Fruit fly (Drosophila melanogaster) whole organism, embryonic: ENCODE results near the gene Vti1a.

Source experiments
- Abd-B ChIP-seq: fragments of 200-800 bp; sonication (Bioruptor generic); optimal IDR thresholded peaks from 2 replicates; lab custom pipeline; 2018; ENCODE audit warnings: missing biosample characterization, mild to moderate bottlenecking, missing genetic modification characterization, moderate library complexity
- Awh ChIP-seq: fragments of 200-800 bp; sonication (Bioruptor generic); IDR thresholded peaks from 2 replicates; pipeline ENCODE4, ENCODE4 v1.3.6; 2022; ENCODE audit warnings: missing biosample characterization, missing genetic modification characterization
- BtbVII ChIP-seq: fragments of 200-800 bp; sonication (Bioruptor generic); optimal IDR thresholded peaks from 3 replicates; lab custom pipeline; 2017; ENCODE audit warnings: missing biosample characterization, mild to moderate bottlenecking, missing genetic modification characterization
- CG10366 ChIP-seq: fragments of 200-800 bp; sonication (Bioruptor generic); IDR thresholded peaks from 2 replicates; pipeline ENCODE4 v1.3.6; 2022; ENCODE audit warnings: missing biosample characterization, missing genetic modification characterization
- CG10654 ChIP-seq: fragments of 200-800 bp; sonication (Bioruptor generic); optimal IDR thresholded peaks from 2 replicates; lab custom pipeline; 2016; ENCODE audit warnings: missing biosample characterization, missing genetic modification characterization
- CG12104 ChIP-seq: fragments of 200-800 bp; sonication (Bioruptor generic); optimal IDR thresholded peaks from 3 replicates; lab custom pipeline; 2016; ENCODE audit warnings: missing biosample characterization, missing genetic modification characterization
- CG12659 ChIP-seq: fragments of 200-800 bp; sonication (Bioruptor generic); optimal IDR thresholded peaks from 3 replicates; lab custom pipeline; 2017; ENCODE audit warnings: mild to moderate bottlenecking, missing biosample characterization, missing genetic modification reagents, missing genetic modification characterization
- CG13296 ChIP-seq: fragments of 200-800 bp; sonication (Bioruptor generic); optimal IDR thresholded peaks from 3 replicates; lab custom pipeline; 2018; ENCODE audit warnings: missing biosample characterization, mild to moderate bottlenecking, missing genetic modification characterization
- CG13775 ChIP-seq: fragments of 200-800 bp; sonication (Bioruptor generic); optimal IDR thresholded peaks from 3 replicates; lab custom pipeline; 2017; ENCODE audit warnings: missing biosample characterization, mild to moderate bottlenecking, missing genetic modification characterization
- CG18262 ChIP-seq: fragments of 200-800 bp; optimal IDR thresholded peaks from 3 replicates; lab custom pipeline; 2019; ENCODE audit warnings: missing biosample characterization, mild to moderate bottlenecking, missing genetic modification characterization, moderate library complexity
- CG2116 ChIP-seq: fragments of 200-800 bp; sonication (Bioruptor generic); optimal IDR thresholded peaks from 3 replicates; lab custom pipeline; 2018; ENCODE audit warnings: missing biosample characterization, mild to moderate bottlenecking, missing genetic modification characterization
- CG32772 ChIP-seq: fragments of 200-800 bp; sonication (Bioruptor generic); IDR thresholded peaks from 2 replicates; pipeline ENCODE4 v1.3.6; 2022; ENCODE audit warnings: missing biosample characterization, missing genetic modification characterization
- CG3281 ChIP-seq: fragments of 200-800 bp; sonication (Bioruptor generic); optimal IDR thresholded peaks from 3 replicates; lab custom pipeline; 2017; ENCODE audit warnings: missing biosample characterization, mild to moderate bottlenecking, missing genetic modification characterization
- CG34224 ChIP-seq: fragments of 200-800 bp; sonication (Bioruptor generic); IDR thresholded peaks from 3 replicates; pipeline ENCODE4 v1.3.6; 2022; ENCODE audit warnings: missing biosample characterization, missing genetic modification characterization; ENCODE audit not compliant: partially characterized antibody
- CG4328 ChIP-seq: fragments of 200-800 bp; sonication (Bioruptor generic); optimal IDR thresholded peaks from 3 replicates; lab custom pipeline; 2017; ENCODE audit warnings: missing biosample characterization, missing genetic modification reagents, missing genetic modification characterization
- CG43689 ChIP-seq: fragments of 200-800 bp; sonication (Bioruptor generic); IDR thresholded peaks from 2 replicates; pipeline ENCODE4 v1.3.6; 2022; ENCODE audit warnings: missing biosample characterization, missing genetic modification characterization
- CG4820 ChIP-seq: fragments of 200-800 bp; sonication (Bioruptor generic); optimal IDR thresholded peaks from 3 replicates; lab custom pipeline; 2016; ENCODE audit warnings: missing biosample characterization, missing genetic modification characterization
- CG7357 ChIP-seq: fragments of 200-800 bp; sonication (Bioruptor generic); IDR thresholded peaks from 3 replicates; pipeline ENCODE4 v1.3.6; 2022; ENCODE audit warnings: missing biosample characterization, missing genetic modification characterization
- CG9215 ChIP-seq: fragments of 200-800 bp; sonication (Bioruptor generic); IDR thresholded peaks from 2 replicates; pipeline ENCODE4 v1.3.6; 2022; ENCODE audit warnings: missing biosample characterization, missing genetic modification characterization
- Camta ChIP-seq: fragments of 200-800 bp; sonication (Bioruptor generic); optimal IDR thresholded peaks from 2 replicates; lab custom pipeline; 2016; ENCODE audit warnings: missing biosample characterization, missing genetic modification characterization
- Dad ChIP-seq: fragments of 200-800 bp; sonication (Bioruptor generic); optimal IDR thresholded peaks from 3 replicates; lab custom pipeline; 2016; ENCODE audit warnings: missing biosample characterization, missing genetic modification characterization
- Deaf1 ChIP-seq: fragments of 200-800 bp; optimal IDR thresholded peaks from 3 replicates; lab custom pipeline; 2019; ENCODE audit warnings: missing biosample characterization, mild to moderate bottlenecking, missing genetic modification characterization, moderate library complexity
- Fer1 ChIP-seq: fragments of 200-800 bp; sonication (Bioruptor generic); optimal IDR thresholded peaks from 2 replicates; lab custom pipeline; 2017; ENCODE audit warnings: missing biosample characterization, mild to moderate bottlenecking, missing genetic modification characterization
- H15 ChIP-seq: fragments of 200-800 bp; sonication (Bioruptor generic); IDR thresholded peaks from 3 replicates; pipeline ENCODE4 v1.3.6; 2022; ENCODE audit warnings: missing biosample characterization, missing genetic modification characterization
- Hr3 ChIP-seq: fragments of 200-800 bp; sonication (Bioruptor generic); optimal IDR thresholded peaks from 3 replicates; lab custom pipeline; 2016; ENCODE audit warnings: missing biosample characterization, missing genetic modification characterization
- Hr39 ChIP-seq: fragments of >200 bp; optimal IDR thresholded peaks from 2 replicates; lab custom pipeline; 2017
- Meics ChIP-seq: fragments of 200-800 bp; sonication (Bioruptor generic); optimal IDR thresholded peaks from 2 replicates; lab custom pipeline; 2017; ENCODE audit warnings: missing biosample characterization, mild to moderate bottlenecking, missing genetic modification characterization
- Myb ChIP-seq: fragments of 200-800 bp; sonication (Bioruptor generic); optimal IDR thresholded peaks from 2 replicates; lab custom pipeline; 2016; ENCODE audit warnings: missing biosample characterization, missing genetic modification characterization
- NFAT ChIP-seq: fragments of 200-800 bp; sonication (Bioruptor generic); IDR thresholded peaks from 2 replicates; pipeline ENCODE4 v1.3.6; 2022; ENCODE audit warnings: missing biosample characterization, missing genetic modification characterization
- Trl ChIP-seq, 3 experiments: fragments of >200 bp in 2 of 3; fragments of 200-800 bp in 1 of 3; sonication (Bioruptor generic) in 1 of 3; optimal IDR thresholded peaks; 2 replicates in 1 of 3; 3 replicates in 2 of 3; lab custom pipeline; 2016 to 2017; ENCODE audit warnings: missing biosample characterization in 1 of 3, missing genetic modification characterization in 1 of 3
- Xbp1 ChIP-seq: fragments of 200-800 bp; sonication (Bioruptor generic); optimal IDR thresholded peaks from 3 replicates; lab custom pipeline; 2016; ENCODE audit warnings: missing biosample characterization, mild to moderate bottlenecking, missing genetic modification characterization
- ap ChIP-seq: fragments of 200-800 bp; sonication (Bioruptor generic); IDR thresholded peaks from 2 replicates; pipeline ENCODE4 v1.3.6; 2022; ENCODE audit warnings: missing biosample characterization, missing genetic modification characterization
- cas ChIP-seq: fragments of 200-800 bp; sonication (Bioruptor generic); IDR thresholded peaks from 2 replicates; pipeline ENCODE4 v1.3.6; 2022; ENCODE audit warnings: missing biosample characterization, missing genetic modification characterization
- chm ChIP-seq: fragments of 200-800 bp; sonication (Bioruptor generic); IDR thresholded peaks from 2 replicates; pipeline ENCODE4 v1.3.6; 2022; ENCODE audit warnings: missing biosample characterization, missing genetic modification characterization
- da ChIP-seq: fragments of 200-800 bp; sonication (Bioruptor generic); optimal IDR thresholded peaks from 2 replicates; lab custom pipeline; 2016; ENCODE audit warnings: missing biosample characterization, missing genetic modification characterization
- gce ChIP-seq: fragments of 200-800 bp; sonication (Bioruptor generic); IDR thresholded peaks from 3 replicates; pipeline ENCODE4 v1.3.6; 2022; ENCODE audit warnings: missing biosample characterization, missing genetic modification characterization
- hth ChIP-seq: fragments of >200 bp; optimal IDR thresholded peaks from 2 replicates; lab custom pipeline; 2017; ENCODE audit warnings: inconsistent platforms
- jumu ChIP-seq: fragments of 200-800 bp; sonication (Bioruptor generic); optimal IDR thresholded peaks from 3 replicates; lab custom pipeline; 2016; ENCODE audit warnings: missing biosample characterization, missing genetic modification characterization
- lola ChIP-seq, 3 experiments: fragments of >200 bp in 2 of 3; fragments of 200-800 bp in 1 of 3; sonication (Bioruptor generic) in 1 of 3; optimal IDR thresholded peaks; 2 replicates each; lab custom pipeline; 2017 to 2019; ENCODE audit warnings: missing biosample characterization in 3 of 3, missing genetic modification characterization in 3 of 3, mild to moderate bottlenecking in 1 of 3, moderate library complexity in 1 of 3
- luna ChIP-seq: fragments of 200-800 bp; sonication (Bioruptor generic); optimal IDR thresholded peaks from 2 replicates; lab custom pipeline; 2016; ENCODE audit warnings: missing biosample characterization, missing genetic modification characterization
- mam ChIP-seq: fragments of 200-800 bp; sonication (Bioruptor generic); optimal IDR thresholded peaks from 3 replicates; lab custom pipeline; 2016; ENCODE audit warnings: missing biosample characterization, missing genetic modification characterization
- pnt ChIP-seq: fragments of 200-800 bp; sonication (Bioruptor generic); optimal IDR thresholded peaks from 3 replicates; lab custom pipeline; 2016; ENCODE audit warnings: missing biosample characterization, missing genetic modification characterization
- pum ChIP-seq: fragments of 200-800 bp; sonication (Bioruptor generic); optimal IDR thresholded peaks from 2 replicates; lab custom pipeline; 2016; ENCODE audit warnings: missing biosample characterization, missing genetic modification characterization
- repo ChIP-seq: fragments of 200-800 bp; sonication (Bioruptor generic); optimal IDR thresholded peaks from 2 replicates; lab custom pipeline; 2016; ENCODE audit warnings: missing biosample characterization, missing genetic modification characterization
- salm ChIP-seq: fragments of 200-800 bp; sonication (Bioruptor generic); optimal IDR thresholded peaks from 2 replicates; lab custom pipeline; 2018; ENCODE audit warnings: missing biosample characterization, mild to moderate bottlenecking, missing genetic modification characterization
- scrt ChIP-seq: fragments of 200-800 bp; sonication (Bioruptor generic); optimal IDR thresholded peaks from 2 replicates; lab custom pipeline; 2018; ENCODE audit warnings: missing biosample characterization, mild to moderate bottlenecking, missing genetic modification characterization, moderate library complexity
- sens-2 ChIP-seq: fragments of 200-800 bp; sonication (Bioruptor generic); IDR thresholded peaks from 2 replicates; pipeline ENCODE4 v1.3.6; 2022; ENCODE audit warnings: missing biosample characterization, missing genetic modification characterization
- tll ChIP-seq, 2 experiments: fragments of 200-800 bp in 1 of 2; fragments of >200 bp in 1 of 2; sonication (Bioruptor generic) in 1 of 2; optimal IDR thresholded peaks; 2 replicates each; lab custom pipeline; 2017 to 2019; ENCODE audit warnings: missing biosample characterization in 2 of 2, missing genetic modification characterization in 2 of 2, mild to moderate bottlenecking in 1 of 2, moderate library complexity in 1 of 2
- wek ChIP-seq: fragments of 200-800 bp; sonication (Bioruptor generic); optimal IDR thresholded peaks from 3 replicates; lab custom pipeline; 2018; ENCODE audit warnings: missing biosample characterization, mild to moderate bottlenecking, missing genetic modification characterization, moderate library complexity
- zen2 ChIP-seq: fragments of 200-800 bp; sonication (Bioruptor generic); IDR thresholded peaks from 3 replicates; pipeline ENCODE4 v1.3.6; 2022; ENCODE audit warnings: missing biosample characterization, missing genetic modification characterization; ENCODE audit not compliant: partially characterized antibody

Gene Vti1a

DNA sequence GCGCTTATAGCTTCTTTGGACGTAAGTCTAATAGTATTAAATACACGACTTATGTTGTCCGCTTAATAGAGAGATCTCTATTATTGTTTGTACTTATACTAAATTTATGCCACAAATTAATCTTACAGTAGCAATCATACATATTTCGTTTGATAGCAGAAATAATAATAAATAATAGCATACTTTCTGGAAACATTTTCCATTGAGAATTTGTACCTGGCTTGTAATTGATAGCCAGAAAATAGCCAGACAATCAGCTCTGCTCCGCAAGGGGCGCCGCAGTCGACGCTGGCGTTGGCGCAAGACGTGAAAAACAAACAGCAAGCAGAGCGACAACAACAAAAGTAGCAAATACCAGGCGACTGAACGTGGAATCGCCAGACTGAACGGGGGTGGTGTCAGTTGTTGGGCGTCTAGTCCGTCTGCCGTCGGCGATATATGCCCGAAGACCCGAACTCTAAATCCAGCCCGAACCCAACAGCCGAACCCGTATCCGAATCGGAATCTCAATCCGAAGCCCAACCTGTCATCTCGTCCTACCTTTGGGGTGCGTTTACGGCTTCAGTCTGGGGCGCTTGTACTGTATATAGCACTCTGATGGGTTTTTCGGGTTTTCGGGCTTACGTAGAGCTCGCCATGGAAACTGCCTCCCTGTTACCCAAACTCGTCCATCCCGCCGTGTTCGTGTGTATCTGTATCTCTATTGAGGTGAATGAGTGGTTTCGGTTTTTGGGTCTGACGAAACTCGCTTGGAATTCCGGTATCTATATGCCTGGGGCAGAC is 6.8 kb upstream of the Vti1a start (continued):
- no peak for TF ChIP-seq CG10366
- TF ChIP-seq Hr39 (lab: Kevin White, UChicago) = no peak
- TF ChIP-seq CG32772 = no peak
- TF ChIP-seq Hr3 (GFP tag; lab: Kevin White, UChicago) = peak; percentile 41
- TF ChIP-seq zen2 (GFP tag; lab: Robert Waterston, UW) = no peak
- peak; percentile 61 for TF ChIP-seq scrt (GFP tag; lab: Kevin White, UChicago)
- TF ChIP-seq CG3281 = peak; percentile 52
- TF ChIP-seq ap (GFP tag; lab: Robert Waterston, UW) = no peak
- TF ChIP-seq CG18262 = peak; percentile 61
- TF ChIP-seq CG13296 (GFP tag; lab: Kevin White, UChicago) = no peak
- TF ChIP-seq hth = no peak
- no peak for TF ChIP-seq luna
- peak; percentile 2 for TF ChIP-seq Dad (GFP tag; lab: Kevin White, UChicago)
- peak; percentile 24 for TF ChIP-seq Fer1 (GFP tag; lab: Kevin White, UChicago)
- no peak for TF ChIP-seq CG10654
- no peak for TF ChIP-seq Myb
- TF ChIP-seq jumu (GFP tag; lab: Kevin White, UChicago) = peak; percentile 15
- peak; percentile 46 to 47 for TF ChIP-seq tll (GFP tag; optimal IDR thresholded peaks at IDR 0.05; lab: Kevin White, UChicago)
- peak; percentile 13 for TF ChIP-seq CG12104 (GFP tag; lab: Kevin White, UChicago)
- no peak for TF ChIP-seq CG43689 (GFP tag; lab: Robert Waterston, UW)
- TF ChIP-seq CG12659 (GFP tag; lab: Kevin White, UChicago) = peak; percentile 50
- peak; percentile 9; the same call in 1 of the 3 replicates for TF ChIP-seq CG34224 (GFP tag; lab: Robert Waterston, UW)
- peak; percentile 30 for TF ChIP-seq mam (GFP tag; lab: Kevin White, UChicago)
- TF ChIP-seq CG2116 (GFP tag; lab: Kevin White, UChicago) = no peak
- TF ChIP-seq CG4328 (GFP tag; lab: Kevin White, UChicago) = peak; percentile 24
- no peak for TF ChIP-seq Awh (GFP tag; lab: Robert Waterston, UW)
- no peak for TF ChIP-seq H15 (GFP tag; lab: Robert Waterston, UW)
- TF ChIP-seq CG9215 (GFP tag; lab: Robert Waterston, UW) = peak; percentile 28; the same call in 1 of the 2 replicates
- peak in 1 of 3 experiments; percentile 68 for TF ChIP-seq lola (GFP tag; optimal IDR thresholded peaks at IDR 0.05; lab: Kevin White, UChicago)
- no peak for TF ChIP-seq cas (GFP tag; lab: Robert Waterston, UW)
- TF ChIP-seq BtbVII (GFP tag; lab: Kevin White, UChicago) = no peak
- peak; percentile 24 for TF ChIP-seq pnt (GFP tag; lab: Kevin White, UChicago)
- TF ChIP-seq Meics (GFP tag; lab: Kevin White, UChicago) = peak; percentile 54
- TF ChIP-seq repo (GFP tag; lab: Kevin White, UChicago) = no peak
- TF ChIP-seq CG4820 (GFP tag; lab: Kevin White, UChicago) = peak; percentile 30
- TF ChIP-seq NFAT = no peak
- TF ChIP-seq CG13775 (GFP tag; lab: Kevin White, UChicago) = peak; percentile 60
- TF ChIP-seq Deaf1 (tag; lab: Kevin White, UChicago) = peak; percentile 99
- no peak for TF ChIP-seq wek (GFP tag; lab: Kevin White, UChicago)
- peak; percentile 8 for TF ChIP-seq Camta
- no peak for TF ChIP-seq Trl (optimal IDR thresholded peaks at IDR 0.05; lab: Kevin White, UChicago)
- TF ChIP-seq Trl (GFP tag; optimal IDR thresholded peaks at IDR 0.05; lab: Kevin White, UChicago) = no peak
- TF ChIP-seq chm (GFP tag; lab: Robert Waterston, UW) = peak; percentile 22; the same call in 1 of the 2 replicates
- TF ChIP-seq pum = peak; percentile 3
- TF ChIP-seq CG7357 (GFP tag; lab: Robert Waterston, UW) = no peak
- TF ChIP-seq sens-2 (GFP tag; lab: Robert Waterston, UW) = no peak
- no peak for TF ChIP-seq gce (GFP tag; lab: Robert Waterston, UW)
- no peak for TF ChIP-seq salm
- TF ChIP-seq Abd-B (GFP tag; lab: Kevin White, UChicago) = peak; percentile 43
- no peak for TF ChIP-seq da (GFP tag; lab: Kevin White, UChicago)
- TF ChIP-seq Xbp1 = peak; percentile 34
